Worm (Caenorhabditis elegans) whole organism, L4 larva: ENCODE measurements around the gene Y57E12B.10.

Experiments used
- R02D3.7 ChIP-seq: fragments of 150-350 bp; sonication (generic microtip); optimal IDR thresholded peaks from 3 replicates; lab custom pipeline; 2014; ENCODE audit warnings: missing biosample characterization, missing genetic modification characterization
- egl-27 ChIP-seq: sonication (generic microtip); optimal IDR thresholded peaks from 3 replicates; lab custom pipeline; 2017; ENCODE audit warnings: missing biosample characterization, missing genetic modification reagents, missing genetic modification characterization
- fkh-10 ChIP-seq: fragments of 150-350 bp; optimal IDR thresholded peaks from 2 replicates; lab custom pipeline; 2014; ENCODE audit warnings: missing biosample characterization, missing genetic modification reagents, missing genetic modification characterization
- fos-1 ChIP-seq: fragments of 150-350 bp; optimal IDR thresholded peaks from 2 replicates; lab custom pipeline; 2014; ENCODE audit warnings: missing biosample characterization, missing genetic modification characterization
- hif-1 ChIP-seq, 2 experiments: sonication (generic microtip); optimal IDR thresholded peaks; 2 replicates each; lab custom pipeline; 2016 to 2017; ENCODE audit warnings: missing compliant biosample characterization in 2 of 2, missing genetic modification characterization in 2 of 2, missing genetic modification reagents in 2 of 2, missing genotype in 2 of 2, mild to moderate bottlenecking in 1 of 2
- lin-13 ChIP-seq: fragments of 150-350 bp; optimal IDR thresholded peaks from 2 replicates; lab custom pipeline; 2014; ENCODE audit warnings: missing biosample characterization, missing genetic modification reagents, missing genetic modification characterization
- lin-29 ChIP-seq: fragments of 200-800 bp; sonication (Bioruptor generic); IDR thresholded peaks from 2 replicates; pipeline ENCODE4 v1.3.6; 2022; ENCODE audit warnings: missing genetic modification reagents, missing genetic modification characterization, missing compliant biosample characterization
- lin-39 ChIP-seq: fragments of 150-350 bp; optimal IDR thresholded peaks from 2 replicates; lab custom pipeline; 2014; ENCODE audit warnings: missing biosample characterization, missing genetic modification reagents, missing genetic modification characterization
- lsy-2 ChIP-seq, 2 experiments: fragments of 150-350 bp in 1 of 2; sonication (generic microtip) in 1 of 2; optimal IDR thresholded peaks; 2 replicates each; lab custom pipeline; 2014 to 2017; ENCODE audit warnings: missing biosample characterization in 2 of 2, missing genetic modification characterization in 2 of 2
- mdl-1 ChIP-seq, 2 experiments: fragments of 150-350 bp in 1 of 2; sonication (generic microtip) in 1 of 2; optimal IDR thresholded peaks; 2 replicates each; lab custom pipeline; 2014 to 2017; ENCODE audit warnings: missing biosample characterization in 2 of 2, missing genetic modification characterization in 2 of 2
- nhr-77 ChIP-seq: fragments of 150-350 bp; optimal IDR thresholded peaks from 2 replicates; lab custom pipeline; 2014; ENCODE audit warnings: missing biosample characterization, missing genetic modification characterization
- snpc-4 ChIP-seq: fragments of 150-350 bp; optimal IDR thresholded peaks from 2 replicates; lab custom pipeline; 2014; ENCODE audit warnings: missing biosample characterization, missing genetic modification characterization
- spr-1 ChIP-seq: sonication (generic microtip); optimal IDR thresholded peaks from 2 replicates; lab custom pipeline; 2016; ENCODE audit warnings: mild to moderate bottlenecking, missing genetic modification characterization, missing compliant biosample characterization
- unc-62 ChIP-seq, 3 experiments: fragments of 150-350 bp in 1 of 3; sonication (generic microtip); optimal IDR thresholded peaks in 2 of 3; peaks in 1 of 3; 1 replicate in 1 of 3; 2 replicates in 2 of 3; lab custom pipeline; 2014 to 2017; ENCODE audit warnings: missing biosample characterization in 3 of 3, missing genetic modification characterization in 3 of 3, missing genetic modification reagents in 3 of 3, missing genotype in 1 of 3

ce11 chrV:6947442-6947841 is 11.7 kb upstream of the Y57E12B.10 start, which contains the start of gene Y57E12B.4:
- TF ChIP-seq lin-39 (no peak), egl-27 (tag; lab: Kevin White, UChicago) (no peak), nhr-77 (no peak), spr-1 (no peak), unc-62 (GFP tag; optimal IDR thresholded peaks at IDR 0.05 in 1 of 2; lab: Kevin White, UChicago) (no peak), unc-62 (tag; optimal IDR thresholded peaks at IDR 0.05; lab: Kevin White, UChicago) (no peak), lsy-2 (tag; optimal IDR thresholded peaks at IDR 0.05; lab: Kevin White, UChicago) (no peak), fkh-10 (no peak), lin-13 (no peak), R02D3.7 (tag; lab: Kevin White, UChicago) (no peak), fos-1 (tag; lab: Kevin White, UChicago) (no peak), hif-1 (tag; optimal IDR thresholded peaks at IDR 0.05; lab: Kevin White, UChicago) (no peak), lin-29 (no peak), mdl-1 (tag; optimal IDR thresholded peaks at IDR 0.05; lab: Kevin White, UChicago) (no peak), snpc-4 (no peak)
